Worm (Caenorhabditis elegans) whole organism, young adult: ENCODE results near the gene AC3.5.
"Not testable (repeated sequence)": the region's sequence is repeated elsewhere in the genome, so short reads cannot be mapped to it uniquely, and the experiment has no call there.

Experiments
- B0019.2 ChIP-seq: fragments of 200-800 bp; sonication (Bioruptor generic); conservative IDR thresholded peaks from 2 replicates; pipeline ENCODE4 v1.3.6; 2022; ENCODE audit warnings: missing genetic modification reagents, missing genetic modification characterization, missing compliant biosample characterization
- B0336.3 ChIP-seq: fragments of 200-800 bp; sonication (Bioruptor generic); IDR thresholded peaks from 2 replicates; pipeline ENCODE4 v1.3.6; 2022; ENCODE audit warnings: missing genetic modification characterization, missing compliant biosample characterization
- D2030.7 ChIP-seq: fragments of 200-800 bp; sonication (Bioruptor generic); IDR thresholded peaks from 2 replicates; pipeline ENCODE4 v1.3.6; 2022; ENCODE audit warnings: missing genetic modification reagents, missing genetic modification characterization, missing compliant biosample characterization
- F33H1.4 ChIP-seq: fragments of 200-800 bp; sonication (Bioruptor generic); IDR thresholded peaks from 2 replicates; pipeline ENCODE4 v1.3.6; 2022; ENCODE audit warnings: missing genetic modification reagents, missing genetic modification characterization, missing compliant biosample characterization
- F39B2.1 ChIP-seq: fragments of 200-800 bp; sonication (Bioruptor generic); IDR thresholded peaks from 2 replicates; pipeline ENCODE4 v1.3.6; 2022; ENCODE audit warnings: missing genetic modification reagents, missing genetic modification characterization, missing compliant biosample characterization
- F52B5.7 ChIP-seq: sonication (generic microtip); optimal IDR thresholded peaks from 2 replicates; lab custom pipeline; 2016; ENCODE audit warnings: mild to moderate bottlenecking, missing genetic modification characterization, missing compliant biosample characterization
- K12H6.12 ChIP-seq: fragments of 200-800 bp; sonication (Bioruptor generic); optimal IDR thresholded peaks from 2 replicates; lab custom pipeline; 2018; ENCODE audit warnings: mild to moderate bottlenecking, missing genetic modification characterization, missing compliant biosample characterization
- Y53F4B.3 ChIP-seq: fragments of 200-800 bp; sonication (Bioruptor generic); IDR thresholded peaks from 2 replicates; pipeline ENCODE4 v1.3.6; 2022; ENCODE audit warnings: missing genetic modification reagents, missing genetic modification characterization, missing compliant biosample characterization
- Y56A3A.18 ChIP-seq: fragments of 200-800 bp; sonication (Bioruptor generic); IDR thresholded peaks from 2 replicates; pipeline ENCODE4 v1.3.6; 2022; ENCODE audit warnings: missing genetic modification reagents, missing genetic modification characterization, missing compliant biosample characterization
- Y67H2A.10 ChIP-seq: fragments of 200-800 bp; sonication (Bioruptor generic); conservative IDR thresholded peaks from 2 replicates; pipeline ENCODE4 v1.3.6; 2022; ENCODE audit warnings: missing genetic modification reagents, missing genetic modification characterization, missing compliant biosample characterization
- Y95B8A.8 ChIP-seq: fragments of 200-800 bp; sonication (Bioruptor generic); IDR thresholded peaks from 2 replicates; pipeline ENCODE4 v1.3.6; 2022; ENCODE audit warnings: missing genetic modification reagents, missing genetic modification characterization, missing compliant biosample characterization
- aptf-3 ChIP-seq: fragments of 200-800 bp; sonication (Bioruptor generic); IDR thresholded peaks from 2 replicates; pipeline ENCODE4 v1.3.6; 2022; ENCODE audit warnings: missing genetic modification characterization, missing compliant biosample characterization
- attf-5 ChIP-seq: fragments of 200-800 bp; sonication (Bioruptor generic); optimal IDR thresholded peaks from 2 replicates; lab custom pipeline; 2018; ENCODE audit warnings: mild to moderate bottlenecking, missing genetic modification characterization, missing compliant biosample characterization
- attf-6 ChIP-seq: fragments of 200-800 bp; sonication (Bioruptor generic); IDR thresholded peaks from 2 replicates; pipeline ENCODE4 v1.3.6; 2022; ENCODE audit warnings: missing genetic modification reagents, missing genetic modification characterization, missing compliant biosample characterization
- cebp-1 ChIP-seq, 2 experiments: fragments of 200-800 bp in 1 of 2; sonication (Bioruptor generic) in 1 of 2; sonication (generic microtip) in 1 of 2; IDR thresholded peaks in 1 of 2; optimal IDR thresholded peaks in 1 of 2; 2 replicates each; pipeline versions ENCODE4 v1.3.6 to Lab custom; 2017 to 2022; ENCODE audit warnings: missing compliant biosample characterization in 2 of 2, missing genetic modification characterization in 2 of 2, mild to moderate bottlenecking in 1 of 2, missing genetic modification reagents in 1 of 2, moderate library complexity in 1 of 2
- ceh-91 ChIP-seq: fragments of 200-800 bp; sonication (Bioruptor generic); IDR thresholded peaks from 2 replicates; pipeline ENCODE4 v1.3.6; 2022; ENCODE audit warnings: missing genetic modification reagents, missing genetic modification characterization, missing compliant biosample characterization
- egl-18 ChIP-seq: fragments of 200-800 bp; sonication (Bioruptor generic); IDR thresholded peaks from 2 replicates; pipeline ENCODE4 v1.3.6; 2022; ENCODE audit warnings: missing genetic modification reagents, missing genetic modification characterization, missing compliant biosample characterization
- egl-44 ChIP-seq: fragments of 200-800 bp; sonication (Bioruptor generic); IDR thresholded peaks from 2 replicates; pipeline ENCODE4 v1.3.6; 2022; ENCODE audit warnings: missing genetic modification reagents, missing genetic modification characterization, missing compliant biosample characterization
- gei-17 ChIP-seq: fragments of 200-800 bp; sonication (Bioruptor generic); optimal IDR thresholded peaks from 2 replicates; lab custom pipeline; 2018; ENCODE audit warnings: mild to moderate bottlenecking, missing genetic modification characterization, missing compliant biosample characterization
- hmg-1.2 ChIP-seq: fragments of 200-800 bp; sonication (Bioruptor generic); IDR thresholded peaks from 2 replicates; pipeline ENCODE4 v1.3.6; 2022; ENCODE audit warnings: missing genetic modification reagents, missing genetic modification characterization, missing compliant biosample characterization
- hsf-1 ChIP-seq: fragments of 200-800 bp; sonication (Bioruptor generic); IDR thresholded peaks from 2 replicates; pipeline ENCODE4 v1.3.6; 2022; ENCODE audit warnings: missing genetic modification reagents, missing genetic modification characterization, missing compliant biosample characterization
- lin-26 ChIP-seq: fragments of 200-800 bp; sonication (Bioruptor generic); IDR thresholded peaks from 2 replicates; pipeline ENCODE4 v1.3.6; 2022; ENCODE audit warnings: missing genetic modification reagents, missing genetic modification characterization, missing compliant biosample characterization
- lin-40 ChIP-seq: sonication (generic microtip); optimal IDR thresholded peaks from 2 replicates; lab custom pipeline; 2016; ENCODE audit warnings: missing genetic modification characterization, mild to moderate bottlenecking, missing compliant biosample characterization, missing genotype, missing genetic modification reagents
- lir-1 ChIP-seq: fragments of 200-800 bp; sonication (Bioruptor generic); conservative IDR thresholded peaks from 2 replicates; pipeline ENCODE4 v1.3.6; 2022; ENCODE audit warnings: missing genetic modification reagents, missing genetic modification characterization, missing compliant biosample characterization
- lsl-1 ChIP-seq: fragments of 200-800 bp; sonication (Bioruptor generic); optimal IDR thresholded peaks from 2 replicates; lab custom pipeline; 2018; ENCODE audit warnings: mild to moderate bottlenecking, missing genetic modification characterization, moderate library complexity, missing compliant biosample characterization
- madf-10 ChIP-seq: sonication (generic microtip); optimal IDR thresholded peaks from 2 replicates; lab custom pipeline; 2016; ENCODE audit warnings: mild to moderate bottlenecking, missing genetic modification characterization, missing compliant biosample characterization
- mcd-1 ChIP-seq: fragments of 200-800 bp; sonication (Bioruptor generic); IDR thresholded peaks from 2 replicates; pipeline ENCODE4 v1.3.6; 2022; ENCODE audit warnings: missing genetic modification reagents, missing genetic modification characterization, missing compliant biosample characterization
- nhr-80 ChIP-seq: sonication (generic microtip); optimal IDR thresholded peaks from 2 replicates; lab custom pipeline; 2016; ENCODE audit warnings: missing genetic modification characterization, missing compliant biosample characterization
- nhr-90 ChIP-seq: sonication (generic microtip); optimal IDR thresholded peaks from 2 replicates; lab custom pipeline; 2016; ENCODE audit warnings: missing genotype, mild to moderate bottlenecking, missing genetic modification characterization, missing compliant biosample characterization
- pbrm-1 ChIP-seq: fragments of 200-800 bp; sonication (Bioruptor generic); IDR thresholded peaks from 2 replicates; pipeline ENCODE4 v1.3.6; 2022; ENCODE audit warnings: missing genetic modification reagents, missing genetic modification characterization, missing compliant biosample characterization
- rcor-1 ChIP-seq: fragments of 200-800 bp; sonication (Bioruptor generic); IDR thresholded peaks from 2 replicates; pipeline ENCODE4 v1.3.6; 2022; ENCODE audit warnings: missing genetic modification reagents, missing genetic modification characterization, missing compliant biosample characterization
- repo-1 ChIP-seq: sonication (generic microtip); optimal IDR thresholded peaks from 2 replicates; lab custom pipeline; 2017; ENCODE audit warnings: mild to moderate bottlenecking, missing genetic modification characterization, missing compliant biosample characterization
- snpc-4 ChIP-seq, 5 experiments: fragments of 150-350 bp in 1 of 5; sonication (generic microtip) in 4 of 5; optimal IDR thresholded peaks; 2 replicates each; lab custom pipeline; 2014 to 2018; ENCODE audit warnings: missing genetic modification characterization in 5 of 5, missing biosample characterization in 3 of 5, antibody characterized with exemption in 2 of 5, mild to moderate bottlenecking in 2 of 5, missing compliant biosample characterization in 2 of 5, missing genotype in 2 of 5, moderate library complexity in 2 of 5, missing genetic modification reagents in 1 of 5
- somi-1 ChIP-seq: fragments of 200-800 bp; sonication (Bioruptor generic); optimal IDR thresholded peaks from 2 replicates; lab custom pipeline; 2018; ENCODE audit warnings: mild to moderate bottlenecking, missing genetic modification characterization, missing compliant biosample characterization
- tbp1 ChIP-seq: fragments of 200-800 bp; sonication (Bioruptor generic); optimal IDR thresholded peaks from 2 replicates; lab custom pipeline; 2018; ENCODE audit warnings: mild to moderate bottlenecking, missing genetic modification characterization, missing compliant biosample characterization
- unc-130 ChIP-seq: sonication (generic microtip); optimal IDR thresholded peaks from 2 replicates; lab custom pipeline; 2016; ENCODE audit warnings: missing genetic modification reagents, missing genetic modification characterization, missing compliant biosample characterization
- xnd-1 ChIP-seq: sonication (generic microtip); optimal IDR thresholded peaks from 2 replicates; lab custom pipeline; 2016; ENCODE audit warnings: missing genotype, missing genetic modification reagents, missing genetic modification characterization, missing compliant biosample characterization
- ztf-26 ChIP-seq: sonication (generic microtip); optimal IDR thresholded peaks from 2 replicates; lab custom pipeline; 2017; ENCODE audit warnings: missing genetic modification characterization, missing compliant biosample characterization
- ztf-28 ChIP-seq: fragments of 200-800 bp; sonication (Bioruptor generic); IDR thresholded peaks from 2 replicates; pipeline ENCODE4 v1.3.6; 2022; ENCODE audit warnings: missing genetic modification reagents, missing genetic modification characterization, missing compliant biosample characterization

AC3.5 gene

ce11 chrV:10341905-10342328 lies 46.4 kb upstream of the AC3.5 start, which contains the start of gene K07C5.13 (continued):
- TF ChIP-seq lsl-1 (GFP tag; lab: Kevin White, UChicago) = peak; percentile 51
- peak; percentile 83 for TF ChIP-seq hmg-1.2 (GFP tag; lab: Robert Waterston, UW)
- peak; percentile 20 for TF ChIP-seq nhr-90 (tag; lab: Kevin White, UChicago)
- peak; percentile 67 for TF ChIP-seq somi-1
- TF ChIP-seq aptf-3 (GFP tag; lab: Robert Waterston, UW) = peak; percentile 81; the same call in 1 of the 2 replicates
- peak; percentile 91 for TF ChIP-seq ztf-26
- TF ChIP-seq xnd-1 (tag; lab: Kevin White, UChicago) = peak; percentile 25
- peak; percentile 68 for TF ChIP-seq F33H1.4 (GFP tag; lab: Robert Waterston, UW)
- TF ChIP-seq tbp1 (GFP tag; lab: Kevin White, UChicago) = peak; percentile 73
- peak; percentile 82 for TF ChIP-seq egl-18
- TF ChIP-seq ceh-91 (GFP tag; lab: Robert Waterston, UW) = peak; percentile 89
- peak; percentile 43 for TF ChIP-seq unc-130 (GFP tag; lab: Kevin White, UChicago)
- TF ChIP-seq rcor-1 (GFP tag; lab: Robert Waterston, UW) = peak; percentile 91
- peak; percentile 23 for TF ChIP-seq K12H6.12 (tag; lab: Kevin White, UChicago)
- TF ChIP-seq ztf-28 (GFP tag; lab: Robert Waterston, UW) = peak; percentile 88; the same call in 1 of the 2 replicates
- not testable (repeated sequence) for TF ChIP-seq snpc-4 (GFP tag; optimal IDR thresholded peaks at IDR 0.05; lab: Kevin White, UChicago)
- TF ChIP-seq snpc-4 (tag; optimal IDR thresholded peaks at IDR 0.05; lab: Kevin White, UChicago) = peak in 2 of 4 experiments; percentile 69 to 72
- peak; percentile 70 for TF ChIP-seq attf-6 (GFP tag; lab: Robert Waterston, UW)
- TF ChIP-seq D2030.7 (GFP tag; lab: Robert Waterston, UW) = peak; percentile 95
- peak; percentile 38 for TF ChIP-seq madf-10 (tag; lab: Kevin White, UChicago)
- peak; percentile 88 for TF ChIP-seq Y95B8A.8 (GFP tag; lab: Robert Waterston, UW)
- peak; percentile 52; the same call in 1 of the 2 replicates for TF ChIP-seq Y67H2A.10 (GFP tag; lab: Robert Waterston, UW)
- TF ChIP-seq nhr-80 = peak; percentile 55
- peak; percentile 87 for TF ChIP-seq lir-1 (GFP tag; lab: Robert Waterston, UW)
- peak; percentile 69 for TF ChIP-seq cebp-1 (GFP tag; IDR thresholded peaks at IDR 0.05; lab: Robert Waterston, UW)
- peak; percentile 82 for TF ChIP-seq cebp-1 (tag; optimal IDR thresholded peaks at IDR 0.05; lab: Kevin White, UChicago)
- TF ChIP-seq gei-17 (GFP tag; lab: Kevin White, UChicago) = peak; percentile 70
- TF ChIP-seq egl-44 (GFP tag; lab: Robert Waterston, UW) = peak; percentile 89; the same call in 1 of the 2 replicates
- TF ChIP-seq Y56A3A.18 (GFP tag; lab: Robert Waterston, UW) = peak; percentile 89; the same call in 1 of the 2 replicates
- TF ChIP-seq B0019.2 (GFP tag; lab: Robert Waterston, UW) = peak; percentile 70
- peak; percentile 100 for TF ChIP-seq F39B2.1
- peak; percentile 93 for TF ChIP-seq lin-40 (tag; lab: Kevin White, UChicago)
- TF ChIP-seq hsf-1 (GFP tag; lab: Robert Waterston, UW) = peak; percentile 84
- TF ChIP-seq B0336.3 (GFP tag; lab: Robert Waterston, UW) = peak; percentile 88
- peak; percentile 79 for TF ChIP-seq lin-26
- peak; percentile 93 for TF ChIP-seq mcd-1 (GFP tag; lab: Robert Waterston, UW)
- TF ChIP-seq attf-5 = peak; percentile 68
- peak; percentile 83 for TF ChIP-seq repo-1
- TF ChIP-seq F52B5.7 (tag; lab: Kevin White, UChicago) = peak; percentile 54
- TF ChIP-seq Y53F4B.3 (GFP tag; lab: Robert Waterston, UW) = 0 out of 2 replicates have a peak, but pooled peaks have one; percentile 45
- peak; percentile 100 for TF ChIP-seq pbrm-1
